Fruit fly (Drosophila melanogaster) S2 (cell line): Measurements from ENCODE around the gene CG7208.

ENCODE experiments used
- CG8478 ChIP-seq: fragments of >200 bp; optimal IDR thresholded peaks from 2 replicates; lab custom pipeline; 2018
- CTCF ChIP-seq, 2 experiments: fragments of >200 bp; optimal IDR thresholded peaks; 2 replicates each; lab custom pipeline; 2018

Gene CG7208

DNA sequence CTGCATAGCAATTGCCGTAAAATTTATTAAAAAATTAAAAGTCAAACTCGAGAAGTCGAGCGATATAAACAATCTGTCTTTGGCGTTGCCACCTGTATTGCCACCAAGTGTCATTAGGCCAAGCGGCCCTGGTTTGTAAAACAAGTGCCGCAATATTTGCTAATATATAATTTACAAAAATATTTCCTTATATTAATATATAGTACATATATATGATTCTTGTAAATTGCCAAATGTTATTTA is 18.4 kb downstream of the CG7208 start, which contains the start of the genes CG7215 and Prx5:
Gene CG7215 (minus strand): TSS at position 101 of the 243 bp plus-strand sequence.
Gene Prx5 (minus strand): TSS at position 101 of the 243 bp plus-strand sequence.
- TF ChIP-seq CTCF (optimal IDR thresholded peaks at IDR 0.05; lab: Kevin White, UChicago) (no peak), CG8478 (lab: Kevin White, UChicago) (no peak)

DNA sequence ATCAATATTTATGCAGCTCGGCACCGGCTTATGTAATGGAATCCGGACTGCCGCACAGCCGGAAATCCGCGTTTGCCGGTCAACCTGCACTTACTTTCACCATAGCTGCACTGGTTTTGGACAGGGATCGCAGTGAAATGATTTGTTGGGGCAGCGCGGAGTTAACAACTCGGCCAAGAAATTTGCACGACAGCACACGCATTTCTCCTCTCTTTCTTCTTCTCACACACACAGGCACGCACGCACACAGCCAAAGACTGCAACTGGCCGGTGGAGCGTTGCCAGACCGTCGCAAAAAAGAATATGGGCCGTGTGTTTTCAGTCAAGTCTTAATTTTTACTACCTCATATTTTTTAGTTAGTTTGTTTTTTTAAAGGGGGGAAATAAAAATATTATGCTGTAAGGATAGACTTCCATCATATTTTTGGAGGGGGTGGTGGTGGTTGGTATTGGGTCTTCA is 19.2 kb downstream of the CG7208 start:
- TF ChIP-seq CG8478 (lab: Kevin White, UChicago), result no peak

DNA sequence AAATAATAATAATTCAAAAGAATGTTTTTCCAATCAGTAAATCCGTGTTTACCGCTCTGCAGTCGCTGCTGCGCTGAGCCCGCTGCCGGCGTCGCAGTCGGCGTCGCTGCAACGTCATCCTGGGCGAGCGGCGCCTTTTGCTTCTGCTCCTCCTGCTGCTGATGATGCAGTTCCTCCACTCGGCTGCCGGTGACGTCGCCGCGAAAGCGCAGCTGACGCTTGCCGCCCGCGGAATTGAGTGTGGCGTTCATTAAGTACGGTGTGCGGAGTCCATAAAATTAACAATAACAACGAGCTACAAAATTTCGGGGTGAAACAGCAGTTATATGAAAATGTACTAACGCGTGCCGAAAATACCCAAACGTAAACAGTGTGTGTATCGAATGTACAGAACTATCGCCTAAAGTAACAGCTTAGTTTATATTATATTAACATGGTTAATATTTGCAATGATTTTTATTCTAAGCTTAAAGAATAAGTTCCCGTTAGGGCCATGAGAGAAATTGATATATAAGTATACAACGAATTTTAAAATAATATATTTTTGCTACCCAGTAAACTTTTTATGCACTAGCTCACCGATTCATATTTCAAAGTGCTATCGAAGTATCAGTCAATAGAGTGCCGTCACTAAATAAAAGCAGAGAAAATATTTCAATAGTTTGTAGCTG is 21.3 kb downstream of the CG7208 start, which contains the start of the genes CG7218 and Cbp20:
Gene CG7218 (minus strand): TSS at position 346 of the 671 bp plus-strand sequence.
Gene Cbp20 (plus strand): TSS at position 610 of the 671 bp plus-strand sequence.
- TF ChIP-seq CG8478 (lab: Kevin White, UChicago) (no peak), CTCF (optimal IDR thresholded peaks at IDR 0.05; lab: Kevin White, UChicago) (no peak)

DNA sequence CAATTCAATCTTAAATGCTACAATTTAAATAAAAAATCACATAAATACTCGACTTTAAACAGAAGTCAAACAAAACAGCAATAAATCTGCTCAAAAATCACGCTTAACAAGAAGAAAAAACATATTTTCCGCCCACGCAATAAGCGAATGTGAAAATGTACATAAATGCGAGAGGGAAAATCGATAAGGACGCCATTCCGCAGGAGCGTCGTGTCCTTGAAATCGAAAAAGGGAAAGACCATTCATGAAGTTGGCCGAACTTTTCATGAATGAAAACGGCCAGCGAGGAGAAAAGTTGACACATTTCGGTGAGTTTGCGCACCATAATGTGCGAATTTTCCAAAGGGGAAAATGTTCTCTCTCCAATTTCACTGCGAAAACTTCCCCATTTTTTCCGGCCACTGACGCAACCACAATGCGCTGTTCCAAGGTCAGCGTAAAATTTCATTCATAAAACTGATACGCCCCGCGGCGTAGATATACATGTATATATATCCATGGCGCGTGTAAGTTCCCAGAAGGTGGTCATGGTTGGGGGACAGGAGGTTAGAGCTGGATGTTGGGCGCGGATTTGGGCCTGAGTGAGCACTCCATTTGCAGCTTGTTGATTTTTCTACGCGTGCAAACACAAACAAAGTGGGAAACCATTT is 25.2 kb downstream of the CG7208 start:
- TF ChIP-seq CG8478 (lab: Kevin White, UChicago) (no peak), CTCF (optimal IDR thresholded peaks at IDR 0.05; lab: Kevin White, UChicago) (no peak)

DNA sequence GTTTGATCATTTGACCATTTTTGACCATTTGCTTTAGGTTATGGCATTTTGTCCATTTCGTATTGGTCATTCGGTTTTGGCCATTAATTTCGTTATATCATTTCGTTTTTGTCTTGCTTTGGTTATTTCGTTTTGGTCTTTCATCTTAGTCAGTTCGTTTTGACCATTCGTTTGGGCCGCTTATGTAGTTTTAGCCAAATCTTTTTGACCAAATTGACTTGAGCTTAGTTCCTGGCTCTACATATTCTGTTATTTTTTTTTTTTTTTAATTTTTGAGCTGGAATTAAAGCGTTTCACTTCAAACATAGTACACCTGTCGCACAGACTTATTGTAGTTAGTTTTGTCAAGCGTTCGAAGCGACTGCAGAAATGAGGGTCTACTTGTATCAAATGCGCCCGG is 27.1 kb downstream of the CG7208 start, which contains the start of gene CG14315:
Gene CG14315 (plus strand): TSS at position 301 of the 400 bp plus-strand sequence.
- TF ChIP-seq CG8478 (lab: Kevin White, UChicago), result no peak
- TF ChIP-seq CTCF (optimal IDR thresholded peaks at IDR 0.05; lab: Kevin White, UChicago), result no peak

DNA sequence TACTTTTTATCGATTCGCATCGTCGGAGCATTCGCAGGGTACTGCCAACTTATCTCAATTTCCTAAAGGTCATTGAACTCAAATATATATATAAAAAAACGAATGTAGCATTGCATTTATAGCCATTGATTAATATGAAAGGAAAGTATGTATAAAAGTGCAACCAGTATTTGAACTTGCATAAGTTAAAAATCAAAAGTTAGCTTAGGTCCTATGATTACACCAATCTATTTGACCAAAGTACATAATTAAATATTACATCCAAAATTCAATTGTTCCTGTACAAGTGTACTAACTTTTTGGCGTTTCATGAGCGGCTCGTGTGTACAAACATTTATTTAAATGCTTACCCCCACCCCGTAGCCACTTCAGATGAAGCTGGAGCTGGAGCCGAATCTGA is 28.1 kb downstream of the CG7208 start:
- TF ChIP-seq CTCF (optimal IDR thresholded peaks at IDR 0.05; lab: Kevin White, UChicago) (no peak), CG8478 (lab: Kevin White, UChicago) (no peak)

DNA sequence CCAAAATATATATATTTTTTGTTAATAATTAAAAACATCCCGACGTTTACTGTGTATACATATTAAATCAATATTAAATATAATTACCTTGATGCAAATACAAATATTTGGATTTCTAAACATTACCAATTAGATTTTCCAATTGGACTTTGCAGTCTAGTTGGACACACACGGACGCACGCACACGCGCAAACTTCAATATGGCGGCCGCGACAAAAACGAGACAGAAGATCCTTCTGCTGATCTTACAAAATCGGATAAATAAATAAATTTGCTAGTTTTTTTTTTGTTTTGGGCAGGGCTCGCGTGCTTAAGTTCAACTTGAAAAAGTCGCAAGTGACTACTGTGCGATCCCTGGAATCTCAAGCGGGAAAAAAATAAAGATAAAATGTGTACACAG is 28.9 kb downstream of the CG7208 start:
- no peak for TF ChIP-seq CG8478 (lab: Kevin White, UChicago)
- TF ChIP-seq CTCF (optimal IDR thresholded peaks at IDR 0.05; lab: Kevin White, UChicago), result no peak

DNA sequence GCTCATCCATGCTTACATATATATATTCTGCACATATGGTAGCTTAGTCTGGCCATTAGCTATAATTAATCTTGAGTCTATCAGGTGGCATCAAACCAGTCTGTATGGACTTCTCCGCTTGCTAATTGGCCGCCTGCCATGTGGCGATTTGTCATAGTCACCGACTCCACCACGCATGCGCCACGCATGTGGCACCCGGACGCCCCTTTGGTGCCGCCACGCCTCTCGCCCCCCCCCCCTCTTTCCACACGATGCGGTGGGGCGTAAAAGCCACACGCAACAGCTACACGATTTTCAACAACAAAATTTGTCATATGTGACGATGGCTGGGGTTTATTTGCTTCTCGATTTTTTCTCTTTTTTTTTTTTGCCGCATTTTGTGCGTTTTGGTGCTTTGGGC is 31.8 kb downstream of the CG7208 start:
- TF ChIP-seq CTCF (optimal IDR thresholded peaks at IDR 0.05; lab: Kevin White, UChicago) (no peak), CG8478 (lab: Kevin White, UChicago) (no peak)

DNA sequence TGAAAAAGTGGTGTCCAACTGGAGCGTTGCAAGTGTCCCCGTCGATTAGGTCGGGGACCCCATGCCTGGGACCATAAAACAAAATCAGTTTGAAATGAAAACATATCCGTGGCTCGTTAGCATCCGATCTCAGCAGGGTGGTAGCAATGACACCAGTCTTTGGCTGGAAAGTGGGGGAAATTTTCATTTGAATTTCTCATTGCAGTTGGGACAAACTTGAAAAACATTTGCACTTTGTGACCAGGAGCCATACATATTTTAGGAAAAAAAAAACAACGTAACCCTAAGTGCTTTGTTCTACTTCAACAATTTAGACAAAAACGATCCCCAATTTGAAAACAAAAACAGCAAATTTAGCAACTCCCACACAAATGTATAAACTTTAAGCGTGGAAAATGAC is 33.7 kb downstream of the CG7208 start, which contains the start of gene CG14316:
Gene CG14316 (plus strand): TSS at position 301 of the 400 bp plus-strand sequence.
- TF ChIP-seq CG8478 (lab: Kevin White, UChicago), result no peak
- TF ChIP-seq CTCF (optimal IDR thresholded peaks at IDR 0.05; lab: Kevin White, UChicago), result no peak

DNA sequence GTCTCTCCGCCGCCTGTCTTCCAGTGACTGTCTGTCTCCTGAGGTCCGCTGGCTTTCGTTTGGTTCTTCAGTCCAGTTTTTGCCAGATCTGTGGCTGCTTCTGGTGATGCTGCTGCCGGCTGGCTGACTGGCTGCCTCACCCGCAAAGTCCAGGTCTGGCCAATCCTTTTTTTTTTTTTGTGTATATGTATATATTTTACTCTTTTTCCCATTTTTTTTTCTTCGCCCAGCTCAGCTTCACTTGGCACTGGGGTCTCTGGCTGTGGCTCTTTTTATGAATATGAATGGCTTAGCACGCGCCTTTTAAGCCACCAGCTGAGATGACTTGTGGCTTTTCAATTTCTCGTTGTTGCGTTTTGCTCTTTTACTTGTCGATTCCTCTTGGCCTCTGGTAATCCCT is 38.9 kb downstream of the CG7208 start:
- no peak for TF ChIP-seq CG8478 (lab: Kevin White, UChicago)
- no peak for TF ChIP-seq CTCF (optimal IDR thresholded peaks at IDR 0.05; lab: Kevin White, UChicago)

DNA sequence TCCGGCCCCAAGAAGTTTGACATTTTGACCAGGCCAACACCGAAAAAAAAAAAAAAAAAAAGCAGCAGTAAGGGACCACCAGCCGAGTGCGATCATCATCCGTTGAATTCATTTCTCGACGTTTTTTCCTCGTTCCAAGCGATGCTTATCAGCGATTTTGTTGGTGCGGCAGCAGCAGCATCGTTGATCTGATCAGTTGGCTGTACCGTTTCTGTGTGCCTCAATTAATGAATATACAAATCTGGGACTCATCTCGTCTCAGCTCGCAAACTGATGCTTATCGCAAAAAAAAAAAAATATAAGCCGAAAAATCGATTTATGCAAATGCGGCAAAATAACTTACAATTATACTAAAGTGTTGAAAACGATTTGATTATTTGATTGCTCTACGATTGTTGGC is 40.7 kb downstream of the CG7208 start:
- TF ChIP-seq CG8478 (lab: Kevin White, UChicago) (no peak), CTCF (optimal IDR thresholded peaks at IDR 0.05; lab: Kevin White, UChicago) (no peak)
